Fruit fly (Drosophila melanogaster): ENCODE data around the gene Tbc1d15-17.

DNA sequence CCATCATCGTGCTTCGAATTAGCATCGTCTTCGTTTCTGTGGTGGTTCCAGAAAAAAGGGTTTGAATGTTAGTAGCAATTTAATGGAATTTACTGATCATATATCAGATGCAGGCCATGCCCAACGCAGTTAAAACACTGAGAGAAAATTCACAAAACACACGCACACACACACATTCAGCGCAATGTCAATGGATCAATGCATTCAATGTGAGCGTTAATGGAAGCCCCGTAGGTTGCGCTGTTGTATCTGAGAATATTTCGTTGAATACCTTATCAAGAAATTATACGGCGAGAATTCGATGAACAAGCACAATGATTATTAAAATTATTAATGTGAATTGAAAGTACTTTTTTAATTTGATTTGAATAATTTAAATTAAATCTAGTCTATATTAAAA lies 21.3 kb downstream of the Tbc1d15-17 start:
- TF ChIP-seq CG34406 (GFP tag; optimal IDR thresholded peaks at IDR 0.05) (no peak), Eip93F (GFP tag; optimal IDR thresholded peaks at IDR 0.05) (no peak), CG4318 (GFP tag; optimal IDR thresholded peaks at IDR 0.05) (no peak), CG8119 (GFP tag; IDR thresholded peaks at IDR 0.05) (no peak), fkh (GFP tag; optimal IDR thresholded peaks at IDR 0.05) (no peak), eg (GFP tag; IDR thresholded peaks at IDR 0.05) (no peak), Blimp-1 (GFP tag; optimal IDR thresholded peaks at IDR 0.05) (no peak)
